Worm (Caenorhabditis elegans): ENCODE results near the gene hlh-8.
"Not testable (repeated sequence)": the region's sequence is repeated elsewhere in the genome, so short reads cannot be mapped to it uniquely, and the experiment has no call there.

hlh-8 gene

DNA sequence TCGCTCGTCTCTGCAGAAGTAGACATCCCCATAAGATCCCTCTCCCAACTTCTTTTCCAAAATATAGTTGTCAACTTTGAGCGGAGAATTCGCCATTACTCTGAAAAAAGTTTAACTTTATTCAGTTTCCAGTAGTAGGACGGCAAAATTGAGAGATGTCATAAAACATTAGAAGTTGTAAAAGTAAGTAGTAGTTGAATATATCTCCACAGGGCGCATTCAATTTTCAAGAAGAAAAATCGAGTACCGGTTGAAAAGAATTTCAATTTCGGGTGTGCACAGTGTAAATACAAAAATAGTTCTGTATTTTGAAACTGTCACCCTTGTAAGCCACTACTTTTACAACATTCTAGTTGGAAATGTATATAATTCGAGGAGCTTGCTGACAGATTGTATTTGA, 34.4 kb downstream of the hlh-8 start, which contains the start of gene F22F1.2:
TSS of gene F22F1.2 (minus strand) at position 101 of the 400 bp plus-strand sequence.
- TF ChIP-seq lir-3 (tag; optimal IDR thresholded peaks at IDR 0.05; ENCODE audit: poor library complexity) (no peak), ceh-82 (tag; optimal IDR thresholded peaks at IDR 0.05) (no peak), zag-1 (tag; optimal IDR thresholded peaks at IDR 0.05) (no peak), lin-15B (tag; optimal IDR thresholded peaks at IDR 0.05) (no peak), nhr-12 (tag; optimal IDR thresholded peaks at IDR 0.05) (no peak), skn-1 (tag; optimal IDR thresholded peaks at IDR 0.05) (no peak)

DNA sequence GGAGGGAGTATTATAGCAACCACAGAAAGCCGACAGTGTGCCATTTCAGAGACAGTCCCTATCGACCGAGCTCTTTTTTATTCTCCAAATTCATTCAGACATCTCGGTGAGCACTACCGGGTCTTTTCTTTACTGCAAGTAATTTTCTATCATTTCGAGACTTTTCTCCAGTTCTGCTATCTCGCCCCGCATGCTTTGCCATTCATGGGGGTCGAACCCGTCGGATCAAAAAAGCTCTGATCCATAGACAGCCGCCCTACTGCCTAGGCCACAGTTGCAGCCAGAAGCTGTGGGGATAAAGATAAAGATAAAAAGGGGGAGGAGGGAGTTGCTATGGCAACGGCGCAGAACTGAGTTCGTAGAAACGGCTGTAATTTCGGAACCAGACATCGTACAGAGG, 35.2 kb downstream of the hlh-8 start:
- TF ChIP-seq sox-4 (tag; optimal IDR thresholded peaks at IDR 0.05) (peak; percentile 64), swsn-7 (tag; optimal IDR thresholded peaks at IDR 0.05) (peak; percentile 4), snu-23 (GFP tag; optimal IDR thresholded peaks at IDR 0.05) (no peak), hlh-4 (tag; optimal IDR thresholded peaks at IDR 0.05) (no peak), lin-39 (tag; optimal IDR thresholded peaks at IDR 0.05) (no peak), tlp-1 (tag; optimal IDR thresholded peaks at IDR 0.05) (no peak), zag-1 (tag; optimal IDR thresholded peaks at IDR 0.05) (no peak), dpl-1 (GFP tag; optimal IDR thresholded peaks at IDR 0.05) (no peak), nhr-12 (tag; optimal IDR thresholded peaks at IDR 0.05) (no peak), lin-35 (GFP tag; optimal IDR thresholded peaks at IDR 0.05) (no peak), mef-2 (tag; optimal IDR thresholded peaks at IDR 0.05) (no peak), nhr-84 (tag; optimal IDR thresholded peaks at IDR 0.05) (no peak), fkh-8 (tag; optimal IDR thresholded peaks at IDR 0.05) (peak; percentile 84), efl-3 (GFP tag; optimal IDR thresholded peaks at IDR 0.05) (no peak), ces-1 (GFP tag; optimal IDR thresholded peaks at IDR 0.05) (no peak), mep-1 (tag; optimal IDR thresholded peaks at IDR 0.05) (no peak), alr-1 (tag; optimal IDR thresholded peaks at IDR 0.05; ENCODE audit: borderline replicate concordance) (no peak), lsy-2 (tag; optimal IDR thresholded peaks at IDR 0.05) (no peak), ceh-63 (GFP tag; optimal IDR thresholded peaks at IDR 0.05) (no peak), nhr-47 (tag; optimal IDR thresholded peaks at IDR 0.05) (peak; percentile 39), nhr-90 (tag; optimal IDR thresholded peaks at IDR 0.05; ENCODE audit: poor library complexity) (no peak), elt-3 (tag; optimal IDR thresholded peaks at IDR 0.05) (no peak), vab-15 (tag; optimal IDR thresholded peaks at IDR 0.05) (no peak), C04F5.9 (tag; optimal IDR thresholded peaks at IDR 0.05) (no peak), ceh-8 (GFP tag; optimal IDR thresholded peaks at IDR 0.05) (peak; percentile 16), dsc-1 (tag; optimal IDR thresholded peaks at IDR 0.05) (peak; percentile 50), pqm-1 (tag; optimal IDR thresholded peaks at IDR 0.05) (no peak)

DNA sequence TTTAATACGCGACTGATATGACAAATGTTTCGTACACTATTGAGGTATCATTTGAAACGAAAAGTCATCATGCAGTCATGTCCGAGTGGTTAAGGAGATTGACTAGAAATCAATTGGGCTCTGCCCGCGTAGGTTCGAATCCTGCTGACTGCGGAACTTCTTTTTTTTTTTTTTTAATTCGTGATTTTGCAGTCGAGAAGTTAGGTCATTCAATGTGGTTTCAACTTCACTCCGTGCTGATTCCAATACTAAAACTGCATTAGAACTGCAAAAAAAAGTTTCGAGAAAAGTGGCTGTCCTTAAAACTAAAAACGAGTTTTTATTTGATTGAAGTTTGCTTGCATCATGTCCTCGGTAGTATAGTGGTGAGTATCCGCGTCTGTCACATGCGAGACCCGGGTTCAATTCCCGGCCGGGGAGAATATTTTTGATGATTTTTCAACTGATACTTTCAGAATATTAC, 38.1 kb downstream of the hlh-8 start:
- TF ChIP-seq nhr-47 (tag; optimal IDR thresholded peaks at IDR 0.05) (peak; percentile 29), nhr-71 (tag; optimal IDR thresholded peaks at IDR 0.05) (peak; percentile 25), swsn-7 (tag; optimal IDR thresholded peaks at IDR 0.05) (peak; percentile 12), snu-23 (GFP tag; optimal IDR thresholded peaks at IDR 0.05) (peak; percentile 47), rnt-1 (tag; optimal IDR thresholded peaks at IDR 0.05) (peak; percentile 19), lin-35 (GFP tag; optimal IDR thresholded peaks at IDR 0.05) (peak in 1 of 2 experiments; percentile 29), mdl-1 (tag; optimal IDR thresholded peaks at IDR 0.05) (peak in 1 of 2 experiments; percentile 4), efl-1 (GFP tag; optimal IDR thresholded peaks at IDR 0.05 in 1 of 2) (peak in 1 of 2 experiments; percentile 54), nhr-90 (tag; optimal IDR thresholded peaks at IDR 0.05; ENCODE audit: poor library complexity) (peak; percentile 10)
- TF ChIP-seq efl-1 (optimal IDR thresholded peaks at IDR 0.05): not testable (repeated sequence)

- TF ChIP-seq nhr-85 (tag): peak; percentile 68
- peak; percentile 2 for TF ChIP-seq irx-1 (tag; optimal IDR thresholded peaks at IDR 0.05)
- peak in 1 of 3 experiments; percentile 46 for TF ChIP-seq ceh-82 (tag; optimal IDR thresholded peaks at IDR 0.05)
- peak; percentile 6 to 48 for TF ChIP-seq lin-35 (GFP tag; optimal IDR thresholded peaks at IDR 0.05)
- peak; percentile 22 for TF ChIP-seq xbp-1 (tag; optimal IDR thresholded peaks at IDR 0.05)
- peak; percentile 20 for TF ChIP-seq nhr-77 (tag; optimal IDR thresholded peaks at IDR 0.05)
- peak; percentile 8 for TF ChIP-seq mep-1 (tag; optimal IDR thresholded peaks at IDR 0.05)
- TF ChIP-seq mdl-1 (tag; optimal IDR thresholded peaks at IDR 0.05): peak in 1 of 2 experiments; percentile 70
- peak; percentile 48 for TF ChIP-seq rnt-1 (tag; optimal IDR thresholded peaks at IDR 0.05)
- peak in 1 of 2 experiments; percentile 46 for TF ChIP-seq lsy-2 (tag; optimal IDR thresholded peaks at IDR 0.05)
- peak; percentile 43 for TF ChIP-seq C16A3.4 (tag; optimal IDR thresholded peaks at IDR 0.05)
- TF ChIP-seq snu-23 (GFP tag; optimal IDR thresholded peaks at IDR 0.05): peak; percentile 59
- peak; percentile 2 for TF ChIP-seq lin-14 (GFP tag; optimal IDR thresholded peaks at IDR 0.05)
- peak; percentile 16 for TF ChIP-seq jun-1 (tag; optimal IDR thresholded peaks at IDR 0.05)
- TF ChIP-seq lin-13 (GFP tag; optimal IDR thresholded peaks at IDR 0.05): peak; percentile 7
- TF ChIP-seq unc-130 (tag; optimal IDR thresholded peaks at IDR 0.05): peak; percentile 1
- TF ChIP-seq efl-1 (optimal IDR thresholded peaks at IDR 0.05): peak in 1 of 2 experiments; percentile 18
- TF ChIP-seq efl-1 (GFP tag; optimal IDR thresholded peaks at IDR 0.05 in 1 of 2): peak in 1 of 2 experiments; percentile 65
These were observed 39.2 kb downstream of the hlh-8 start for ce11 chrX:8155447-8155877.

Measured in whole organism, L1 larva.